Worm (Caenorhabditis elegans): ENCODE measurements around the gene T28C6.11.

ce11 chrIV:8830591-8830990, 9.5 kb downstream of the T28C6.11 start, which contains the start of gene T28C6.8:
- TF ChIP-seq him-1 (tag; optimal IDR thresholded peaks at IDR 0.05) (no peak), dao-5 (tag; optimal IDR thresholded peaks at IDR 0.05) (no peak)

Data from whole organism, L4/young adult.